Fruit fly (Drosophila melanogaster): ENCODE results near the gene CG32037.

The CG32037 gene

DNA sequence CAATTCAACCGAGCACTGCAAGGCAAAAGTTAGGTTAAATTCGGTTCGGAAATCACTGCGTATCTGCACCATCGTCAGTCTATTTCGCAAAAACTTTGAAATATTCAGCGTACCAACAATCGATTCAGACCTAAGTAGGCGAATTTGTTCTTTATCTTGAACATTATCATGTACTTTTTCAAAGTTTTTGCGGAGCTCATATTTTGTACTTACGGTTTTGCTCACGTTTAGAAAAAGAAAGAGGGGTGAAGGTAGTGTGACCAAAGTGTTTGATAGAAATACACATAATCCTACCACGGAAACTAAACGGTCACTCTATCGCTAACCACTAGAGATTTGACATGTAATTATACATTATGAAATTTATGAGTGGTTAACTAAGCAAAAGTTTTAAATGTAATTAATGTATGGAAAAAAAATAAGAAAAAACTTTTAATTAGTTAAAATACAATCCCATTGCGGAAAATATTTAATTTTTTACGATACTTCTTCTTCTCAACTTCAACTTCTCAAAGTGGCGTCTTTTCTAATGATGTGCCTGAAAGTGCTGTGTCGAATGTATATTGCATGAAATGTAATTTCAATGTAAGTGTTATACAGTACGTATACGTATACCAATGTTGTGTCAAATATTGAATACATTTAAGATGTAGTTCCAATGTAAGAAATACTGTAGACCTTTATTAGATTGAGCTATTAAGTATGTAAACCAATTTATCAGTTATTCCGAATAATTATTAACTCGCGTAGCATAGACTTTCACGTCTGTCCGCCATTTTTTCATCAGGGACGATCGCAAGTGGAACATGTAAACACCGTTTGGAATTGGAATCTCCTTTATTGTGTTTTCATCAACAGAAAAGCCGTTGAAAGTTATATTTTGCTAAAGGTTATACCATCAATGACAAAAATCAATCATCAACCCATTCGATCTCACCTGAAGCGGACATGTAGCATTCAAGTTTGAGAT, 19.6 kb upstream of the CG32037 start, which contains the start of gene RpS9 (continued):
- no peak for TF ChIP-seq Dref (GFP tag; IDR thresholded peaks at IDR 0.05)
- no peak for TF ChIP-seq Hey (tag; optimal IDR thresholded peaks at IDR 0.05)
- TF ChIP-seq bigmax (GFP tag; optimal IDR thresholded peaks at IDR 0.05), result peak; percentile 99
- TF ChIP-seq CG13123 (GFP tag; optimal IDR thresholded peaks at IDR 0.05), result no peak
- TF ChIP-seq Fer2 (tag; optimal IDR thresholded peaks at IDR 0.05), result no peak
- no peak for TF ChIP-seq p53 (GFP tag; optimal IDR thresholded peaks at IDR 0.05)
- no peak for TF ChIP-seq Optix (GFP tag; IDR thresholded peaks at IDR 0.05)
- peak; percentile 61 for TF ChIP-seq CG2199 (GFP tag; IDR thresholded peaks at IDR 0.05)
- no peak for TF ChIP-seq TFAM (GFP tag; optimal IDR thresholded peaks at IDR 0.05)
- TF ChIP-seq CG3995 (GFP tag; optimal IDR thresholded peaks at IDR 0.05), result peak; percentile 9
- TF ChIP-seq Bgb (GFP tag; IDR thresholded peaks at IDR 0.05; ENCODE audit: partially characterized antibody), result peak; percentile 60
- no peak for TF ChIP-seq CG10462 (GFP tag; optimal IDR thresholded peaks at IDR 0.05)
- TF ChIP-seq CG2116 (GFP tag; optimal IDR thresholded peaks at IDR 0.05), result peak; percentile 28
- no peak for TF ChIP-seq al (GFP tag; IDR thresholded peaks at IDR 0.05)
- 0 out of 3 replicates have a peak, but pooled peaks have one; percentile 41 for TF ChIP-seq Dbx (GFP tag; IDR thresholded peaks at IDR 0.05)
- TF ChIP-seq mam (GFP tag; optimal IDR thresholded peaks at IDR 0.05), result no peak
- TF ChIP-seq CG1603 (tag; optimal IDR thresholded peaks at IDR 0.05), result peak; percentile 22
- TF ChIP-seq salm (tag; optimal IDR thresholded peaks at IDR 0.05), result peak; percentile 19
- no peak for TF ChIP-seq en (GFP tag; optimal IDR thresholded peaks at IDR 0.05)
- no peak for TF ChIP-seq lbe (GFP tag; optimal IDR thresholded peaks at IDR 0.05)
- TF ChIP-seq da (GFP tag; optimal IDR thresholded peaks at IDR 0.05), result no peak
- TF ChIP-seq CG12236 (GFP tag; optimal IDR thresholded peaks at IDR 0.05), result no peak
- TF ChIP-seq seq (GFP tag; IDR thresholded peaks at IDR 0.05), result no peak
- no peak; the same call in 2 of the 3 replicates for TF ChIP-seq dysf (GFP tag; IDR thresholded peaks at IDR 0.05)
- no peak for TF ChIP-seq aop (GFP tag; IDR thresholded peaks at IDR 0.05)
- no peak for TF ChIP-seq CG7357 (GFP tag; IDR thresholded peaks at IDR 0.05)
- peak; percentile 80 for TF ChIP-seq Ets97D (GFP tag; optimal IDR thresholded peaks at IDR 0.05)
- no peak for TF ChIP-seq Blimp-1 (GFP tag; optimal IDR thresholded peaks at IDR 0.05)
- TF ChIP-seq CG30431 (GFP tag; optimal IDR thresholded peaks at IDR 0.05), result no peak
- TF ChIP-seq E2f2 (GFP tag; IDR thresholded peaks at IDR 0.05), result peak; percentile 28; the same call in 1 of the 2 replicates
- TF ChIP-seq PHDP (tag; optimal IDR thresholded peaks at IDR 0.05), result peak; percentile 56
- TF ChIP-seq CG16813 (GFP tag; IDR thresholded peaks at IDR 0.05; ENCODE audit: partially characterized antibody), result peak; percentile 35; the same call in 1 of the 3 replicates
- TF ChIP-seq Eip74EF (GFP tag; optimal IDR thresholded peaks at IDR 0.05), result peak in 1 of 2 experiments; percentile 22
- peak; percentile 57 for TF ChIP-seq Fer1 (GFP tag; optimal IDR thresholded peaks at IDR 0.05)
- TF ChIP-seq CG17568 (GFP tag; optimal IDR thresholded peaks at IDR 0.05), result peak; percentile 73
- TF ChIP-seq sima (GFP tag; optimal IDR thresholded peaks at IDR 0.05), result no peak
- TF ChIP-seq jigr1 (GFP tag; IDR thresholded peaks at IDR 0.05), result no peak
- TF ChIP-seq Hr78 (GFP tag; optimal IDR thresholded peaks at IDR 0.05), result no peak
- TF ChIP-seq trem (tag; optimal IDR thresholded peaks at IDR 0.05), result peak; percentile 48
- no peak for TF ChIP-seq CG30020 (tag; optimal IDR thresholded peaks at IDR 0.05)
- peak; percentile 9 for TF ChIP-seq gcm2 (GFP tag; optimal IDR thresholded peaks at IDR 0.05)
- peak; percentile 7 for TF ChIP-seq CG2202 (tag; optimal IDR thresholded peaks at IDR 0.05)
- TF ChIP-seq Tbp (GFP tag; optimal IDR thresholded peaks at IDR 0.05), result no peak
- no peak for TF ChIP-seq CG16779 (GFP tag; IDR thresholded peaks at IDR 0.05)
- TF ChIP-seq CG9932 (GFP tag; IDR thresholded peaks at IDR 0.05), result peak; percentile 34; the same call in 1 of the 2 replicates
- TF ChIP-seq CG16863 (GFP tag; optimal IDR thresholded peaks at IDR 0.05), result no peak
- no peak for TF ChIP-seq slou (GFP tag; optimal IDR thresholded peaks at IDR 0.05)
- no peak for TF ChIP-seq ssp (GFP tag; IDR thresholded peaks at IDR 0.05)
- peak; percentile 75 for TF ChIP-seq CG34376 (GFP tag; optimal IDR thresholded peaks at IDR 0.05)

All from whole organism, embryonic.